Worm (Caenorhabditis elegans) whole organism, young adult: ENCODE data around the gene clp-7.

Source experiments
- B0336.3 ChIP-seq: fragments of 200-800 bp; sonication (Bioruptor generic); IDR thresholded peaks from 2 replicates; pipeline ENCODE4 v1.3.6; 2022; ENCODE audit warnings: missing genetic modification characterization, missing compliant biosample characterization
- F10E7.11 ChIP-seq: sonication (generic microtip); optimal IDR thresholded peaks from 2 replicates; lab custom pipeline; 2017; ENCODE audit warnings: mild to moderate bottlenecking, missing genetic modification characterization, moderate library complexity, missing compliant biosample characterization
- F22D6.2 ChIP-seq: sonication (generic microtip); optimal IDR thresholded peaks from 2 replicates; lab custom pipeline; 2016; ENCODE audit warnings: mild to moderate bottlenecking, missing genetic modification characterization, missing compliant biosample characterization
- F33H1.4 ChIP-seq: fragments of 200-800 bp; sonication (Bioruptor generic); IDR thresholded peaks from 2 replicates; pipeline ENCODE4 v1.3.6; 2022; ENCODE audit warnings: missing genetic modification reagents, missing genetic modification characterization, missing compliant biosample characterization
- F39B2.1 ChIP-seq: fragments of 200-800 bp; sonication (Bioruptor generic); IDR thresholded peaks from 2 replicates; pipeline ENCODE4 v1.3.6; 2022; ENCODE audit warnings: missing genetic modification reagents, missing genetic modification characterization, missing compliant biosample characterization
- F49E8.2 ChIP-seq: sonication (generic microtip); optimal IDR thresholded peaks from 3 replicates; lab custom pipeline; 2017; ENCODE audit warnings: missing genetic modification characterization, mild to moderate bottlenecking, missing compliant biosample characterization, antibody characterized with exemption, moderate library complexity; ENCODE audit not compliant: insufficient read depth
- F52B5.7 ChIP-seq: sonication (generic microtip); optimal IDR thresholded peaks from 2 replicates; lab custom pipeline; 2016; ENCODE audit warnings: mild to moderate bottlenecking, missing genetic modification characterization, missing compliant biosample characterization
- F55B11.4 ChIP-seq: sonication (generic microtip); optimal IDR thresholded peaks from 2 replicates; lab custom pipeline; 2016; ENCODE audit warnings: missing compliant biosample characterization, missing genetic modification characterization, borderline replicate concordance; ENCODE audit not compliant: insufficient read depth
- T07F8.4 ChIP-seq: sonication (generic microtip); optimal IDR thresholded peaks from 2 replicates; lab custom pipeline; 2016; ENCODE audit warnings: mild to moderate bottlenecking, missing genetic modification characterization, moderate library complexity, missing compliant biosample characterization
- Y95B8A.8 ChIP-seq: fragments of 200-800 bp; sonication (Bioruptor generic); IDR thresholded peaks from 2 replicates; pipeline ENCODE4 v1.3.6; 2022; ENCODE audit warnings: missing genetic modification reagents, missing genetic modification characterization, missing compliant biosample characterization
- aptf-2 ChIP-seq: fragments of 200-800 bp; sonication (Bioruptor generic); conservative IDR thresholded peaks from 2 replicates; pipeline ENCODE4 v1.3.6; 2022; ENCODE audit warnings: missing genetic modification reagents, missing genetic modification characterization, missing compliant biosample characterization
- atf-7 ChIP-seq: sonication (generic microtip); optimal IDR thresholded peaks from 2 replicates; lab custom pipeline; 2017; ENCODE audit warnings: mild to moderate bottlenecking, missing genetic modification characterization, missing compliant biosample characterization
- attf-6 ChIP-seq: fragments of 200-800 bp; sonication (Bioruptor generic); IDR thresholded peaks from 2 replicates; pipeline ENCODE4 v1.3.6; 2022; ENCODE audit warnings: missing genetic modification reagents, missing genetic modification characterization, missing compliant biosample characterization
- bed-1 ChIP-seq: fragments of 200-800 bp; sonication (Bioruptor generic); IDR thresholded peaks from 2 replicates; pipeline ENCODE4 v1.3.6; 2022; ENCODE audit warnings: missing genetic modification reagents, missing genetic modification characterization, missing compliant biosample characterization
- ccch-3 ChIP-seq: fragments of 200-800 bp; sonication (Bioruptor generic); optimal IDR thresholded peaks from 2 replicates; lab custom pipeline; 2018; ENCODE audit warnings: mild to moderate bottlenecking, missing genetic modification characterization, missing compliant biosample characterization
- cebp-1 ChIP-seq, 2 experiments: fragments of 200-800 bp in 1 of 2; sonication (Bioruptor generic) in 1 of 2; sonication (generic microtip) in 1 of 2; IDR thresholded peaks in 1 of 2; optimal IDR thresholded peaks in 1 of 2; 2 replicates each; pipeline versions ENCODE4 v1.3.6 to Lab custom; 2017 to 2022; ENCODE audit warnings: missing compliant biosample characterization in 2 of 2, missing genetic modification characterization in 2 of 2, mild to moderate bottlenecking in 1 of 2, missing genetic modification reagents in 1 of 2, moderate library complexity in 1 of 2
- cebp-2 ChIP-seq: fragments of 200-800 bp; sonication (Bioruptor generic); IDR thresholded peaks from 2 replicates; pipeline ENCODE4 v1.3.6; 2022; ENCODE audit warnings: missing genetic modification characterization, missing compliant biosample characterization
- ceh-58 ChIP-seq: fragments of 200-800 bp; sonication (Bioruptor generic); IDR thresholded peaks from 2 replicates; pipeline ENCODE4 v1.3.6; 2022; ENCODE audit warnings: missing genetic modification characterization, missing compliant biosample characterization
- chd-7 ChIP-seq: sonication (generic microtip); optimal IDR thresholded peaks from 2 replicates; lab custom pipeline; 2016; ENCODE audit warnings: mild to moderate bottlenecking, missing genetic modification characterization, moderate library complexity, missing compliant biosample characterization
- egl-18 ChIP-seq: fragments of 200-800 bp; sonication (Bioruptor generic); IDR thresholded peaks from 2 replicates; pipeline ENCODE4 v1.3.6; 2022; ENCODE audit warnings: missing genetic modification reagents, missing genetic modification characterization, missing compliant biosample characterization
- egrh-3 ChIP-seq: fragments of 200-800 bp; sonication (Bioruptor generic); IDR thresholded peaks from 2 replicates; pipeline ENCODE4 v1.3.6; 2022; ENCODE audit warnings: missing genetic modification reagents, missing genetic modification characterization, missing compliant biosample characterization
- gei-17 ChIP-seq: fragments of 200-800 bp; sonication (Bioruptor generic); optimal IDR thresholded peaks from 2 replicates; lab custom pipeline; 2018; ENCODE audit warnings: mild to moderate bottlenecking, missing genetic modification characterization, missing compliant biosample characterization
- hlh-12 ChIP-seq: sonication (generic microtip); optimal IDR thresholded peaks from 2 replicates; lab custom pipeline; 2016; ENCODE audit warnings: missing genetic modification characterization, missing compliant biosample characterization
- hmg-1.2 ChIP-seq: fragments of 200-800 bp; sonication (Bioruptor generic); IDR thresholded peaks from 2 replicates; pipeline ENCODE4 v1.3.6; 2022; ENCODE audit warnings: missing genetic modification reagents, missing genetic modification characterization, missing compliant biosample characterization
- let-526 ChIP-seq: fragments of 200-800 bp; sonication (Bioruptor generic); IDR thresholded peaks from 2 replicates; pipeline ENCODE4 v1.3.6; 2022; ENCODE audit warnings: missing genetic modification reagents, missing genetic modification characterization, missing compliant biosample characterization
- let-607 ChIP-seq, 2 experiments: fragments of 200-800 bp in 1 of 2; sonication (Bioruptor generic) in 1 of 2; sonication (generic microtip) in 1 of 2; optimal IDR thresholded peaks; 2 replicates each; lab custom pipeline; 2016 to 2018; ENCODE audit warnings: mild to moderate bottlenecking in 2 of 2, missing compliant biosample characterization in 2 of 2, missing genetic modification characterization in 2 of 2, moderate library complexity in 2 of 2, missing genotype in 1 of 2
- lin-40 ChIP-seq: sonication (generic microtip); optimal IDR thresholded peaks from 2 replicates; lab custom pipeline; 2016; ENCODE audit warnings: missing genetic modification characterization, mild to moderate bottlenecking, missing compliant biosample characterization, missing genotype, missing genetic modification reagents
- madf-3 ChIP-seq: fragments of 200-800 bp; sonication (Bioruptor generic); IDR thresholded peaks from 2 replicates; pipeline ENCODE4 v1.3.6; 2022; ENCODE audit warnings: missing genetic modification reagents, missing genetic modification characterization, missing compliant biosample characterization
- nfyb-1 ChIP-seq: fragments of 200-800 bp; sonication (Bioruptor generic); IDR thresholded peaks from 2 replicates; pipeline ENCODE4 v1.3.6; 2022; ENCODE audit warnings: missing genetic modification reagents, missing genetic modification characterization, missing compliant biosample characterization
- nhr-80 ChIP-seq: sonication (generic microtip); optimal IDR thresholded peaks from 2 replicates; lab custom pipeline; 2016; ENCODE audit warnings: missing genetic modification characterization, missing compliant biosample characterization
- pha-4 ChIP-seq: fragments of 150-350 bp; sonication (generic microtip); optimal IDR thresholded peaks from 2 replicates; lab custom pipeline; 2014; ENCODE audit warnings: missing biosample characterization, missing genetic modification reagents, missing genetic modification characterization
- rcor-1 ChIP-seq: fragments of 200-800 bp; sonication (Bioruptor generic); IDR thresholded peaks from 2 replicates; pipeline ENCODE4 v1.3.6; 2022; ENCODE audit warnings: missing genetic modification reagents, missing genetic modification characterization, missing compliant biosample characterization
- sea-2 ChIP-seq: fragments of 200-800 bp; sonication (Bioruptor generic); IDR thresholded peaks from 2 replicates; pipeline ENCODE4 v1.3.6; 2022; ENCODE audit warnings: missing genetic modification characterization, missing compliant biosample characterization
- snpc-1.1 ChIP-seq: sonication (generic microtip); optimal IDR thresholded peaks from 2 replicates; lab custom pipeline; 2017; ENCODE audit warnings: missing genetic modification characterization, mild to moderate bottlenecking, missing compliant biosample characterization, antibody characterized with exemption, moderate library complexity, missing genotype, missing genetic modification reagents; ENCODE audit not compliant: insufficient read depth
- somi-1 ChIP-seq: fragments of 200-800 bp; sonication (Bioruptor generic); optimal IDR thresholded peaks from 2 replicates; lab custom pipeline; 2018; ENCODE audit warnings: mild to moderate bottlenecking, missing genetic modification characterization, missing compliant biosample characterization
- tbp1 ChIP-seq: fragments of 200-800 bp; sonication (Bioruptor generic); optimal IDR thresholded peaks from 2 replicates; lab custom pipeline; 2018; ENCODE audit warnings: mild to moderate bottlenecking, missing genetic modification characterization, missing compliant biosample characterization
- ztf-25 ChIP-seq: fragments of 200-800 bp; sonication (Bioruptor generic); IDR thresholded peaks from 2 replicates; pipeline ENCODE4 v1.3.6; 2022; ENCODE audit warnings: missing genetic modification reagents, missing genetic modification characterization, missing compliant biosample characterization
- ztf-26 ChIP-seq: sonication (generic microtip); optimal IDR thresholded peaks from 2 replicates; lab custom pipeline; 2017; ENCODE audit warnings: missing genetic modification characterization, missing compliant biosample characterization
- ztf-3 ChIP-seq: fragments of 200-800 bp; sonication (Bioruptor generic); optimal IDR thresholded peaks from 2 replicates; lab custom pipeline; 2018; ENCODE audit warnings: mild to moderate bottlenecking, missing genetic modification characterization, missing compliant biosample characterization

clp-7 gene

DNA sequence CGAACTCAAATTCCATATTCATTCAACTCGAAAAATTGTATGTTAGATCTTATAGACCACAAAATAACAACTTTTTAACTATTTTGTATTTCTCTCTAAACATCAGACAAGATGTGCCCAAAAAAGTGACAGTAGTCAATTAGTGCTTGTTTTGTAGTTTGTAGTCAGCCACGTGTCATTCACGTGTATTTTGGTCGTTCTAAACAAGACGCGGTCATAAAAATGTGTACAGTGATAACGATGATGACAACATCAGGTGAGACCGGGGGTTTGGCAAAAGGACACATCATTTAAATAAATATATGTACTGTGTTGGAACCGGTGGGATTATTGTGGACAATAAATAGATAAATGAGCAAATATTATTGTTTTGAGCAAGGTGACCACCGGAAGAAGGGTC is 8.4 kb upstream of the clp-7 start:
- TF ChIP-seq egl-18 (GFP tag; lab: Robert Waterston, UW): no peak
- peak; percentile 39 for TF ChIP-seq tbp1 (GFP tag; lab: Kevin White, UChicago)
- TF ChIP-seq attf-6 (GFP tag; lab: Robert Waterston, UW): no peak
- peak; percentile 2 for TF ChIP-seq ztf-26 (tag; lab: Kevin White, UChicago)
- TF ChIP-seq snpc-1.1: no peak
- TF ChIP-seq atf-7 (tag; lab: Kevin White, UChicago): peak; percentile 67
- TF ChIP-seq ceh-58 (GFP tag; lab: Robert Waterston, UW): no peak
- 0 out of 2 replicates have a peak, but pooled peaks have one; percentile 15 for TF ChIP-seq B0336.3 (GFP tag; lab: Robert Waterston, UW)
- TF ChIP-seq somi-1 (GFP tag; lab: Kevin White, UChicago): peak; percentile 5
- TF ChIP-seq hmg-1.2: peak; percentile 5; the same call in 1 of the 2 replicates
- peak; percentile 33 for TF ChIP-seq lin-40 (tag; lab: Kevin White, UChicago)
- TF ChIP-seq let-607 (tag; optimal IDR thresholded peaks at IDR 0.05; lab: Kevin White, UChicago): peak in 1 of 2 experiments; percentile 56
- TF ChIP-seq F22D6.2 (tag; lab: Kevin White, UChicago): no peak
- 0 out of 2 replicates have a peak, but pooled peaks have one; percentile 22 for TF ChIP-seq Y95B8A.8 (GFP tag; lab: Robert Waterston, UW)
- TF ChIP-seq chd-7: no peak
- TF ChIP-seq F33H1.4 (GFP tag; lab: Robert Waterston, UW): no peak
- no peak for TF ChIP-seq rcor-1 (GFP tag; lab: Robert Waterston, UW)
- TF ChIP-seq nhr-80 (tag; lab: Kevin White, UChicago): peak; percentile 65
- TF ChIP-seq cebp-1 (GFP tag; IDR thresholded peaks at IDR 0.05; lab: Robert Waterston, UW): no peak
- TF ChIP-seq cebp-1 (tag; optimal IDR thresholded peaks at IDR 0.05; lab: Kevin White, UChicago): peak; percentile 24
- no peak for TF ChIP-seq pha-4

DNA sequence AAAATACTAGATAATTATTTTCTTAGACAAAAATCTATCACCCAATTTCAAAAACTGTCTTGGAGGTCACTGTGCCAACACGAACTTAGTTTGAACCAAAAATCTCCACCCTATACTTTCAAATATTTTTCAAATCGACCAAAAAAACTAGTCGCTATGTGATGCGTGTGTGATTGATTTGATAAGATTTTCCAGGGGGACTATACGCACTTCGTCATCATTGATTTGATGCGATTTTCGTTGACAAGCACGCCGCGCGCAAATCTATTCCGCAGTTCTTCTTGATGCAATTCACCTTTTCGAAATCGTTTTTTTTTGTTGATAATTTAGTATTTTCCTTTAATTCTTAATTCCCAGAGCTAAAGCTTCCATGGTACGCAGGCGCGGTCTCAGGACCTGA is 7.7 kb upstream of the clp-7 start:
- no peak for TF ChIP-seq ztf-25 (GFP tag; lab: Robert Waterston, UW)
- no peak for TF ChIP-seq nfyb-1 (GFP tag; lab: Robert Waterston, UW)
- TF ChIP-seq sea-2 (GFP tag; lab: Robert Waterston, UW): no peak
- TF ChIP-seq F49E8.2 (tag; lab: Kevin White, UChicago): no peak
- no peak for TF ChIP-seq madf-3
- TF ChIP-seq let-526: no peak
- no peak for TF ChIP-seq T07F8.4 (tag; lab: Kevin White, UChicago)
- no peak for TF ChIP-seq ccch-3
- no peak for TF ChIP-seq bed-1 (GFP tag; lab: Robert Waterston, UW)
- no peak for TF ChIP-seq hlh-12
- no peak for TF ChIP-seq F39B2.1 (GFP tag; lab: Robert Waterston, UW)
- TF ChIP-seq F52B5.7 (tag; lab: Kevin White, UChicago): no peak
- TF ChIP-seq F55B11.4: no peak
- no peak for TF ChIP-seq egrh-3 (GFP tag; lab: Robert Waterston, UW)
- no peak for TF ChIP-seq F10E7.11 (tag; lab: Kevin White, UChicago)
- TF ChIP-seq cebp-1 (GFP tag; IDR thresholded peaks at IDR 0.05; lab: Robert Waterston, UW): no peak
- TF ChIP-seq cebp-1 (tag; optimal IDR thresholded peaks at IDR 0.05; lab: Kevin White, UChicago): no peak
- no peak for TF ChIP-seq ztf-3 (GFP tag; lab: Kevin White, UChicago)
- no peak for TF ChIP-seq gei-17 (GFP tag; lab: Kevin White, UChicago)
- no peak for TF ChIP-seq aptf-2 (GFP tag; lab: Robert Waterston, UW)
- TF ChIP-seq cebp-2 (GFP tag; lab: Robert Waterston, UW): no peak
